Fruit fly (Drosophila melanogaster) whole organism, prepupa: Measurements from ENCODE around the gene vrs.

Experiments used
- Blimp-1 ChIP-seq: fragments of 200-800 bp; sonication (Bioruptor generic); optimal IDR thresholded peaks from 3 replicates; lab custom pipeline; 2017; ENCODE audit warnings: missing biosample characterization, missing genetic modification characterization, mild to moderate bottlenecking, moderate library complexity, missing genetic modification reagents
- CG10631 ChIP-seq: fragments of 200-800 bp; sonication (Bioruptor generic); optimal IDR thresholded peaks from 2 replicates; lab custom pipeline; 2016; ENCODE audit warnings: missing biosample characterization, missing genetic modification characterization
- CG11294 ChIP-seq: fragments of 200-800 bp; sonication (Bioruptor generic); IDR thresholded peaks from 2 replicates; pipeline ENCODE4 v1.3.6; 2022; ENCODE audit warnings: missing biosample characterization, missing genetic modification characterization
- CG11762 ChIP-seq: fragments of 200-800 bp; sonication (Bioruptor generic); optimal IDR thresholded peaks from 3 replicates; lab custom pipeline; 2016; ENCODE audit warnings: missing biosample characterization, missing genetic modification characterization; ENCODE audit not compliant: insufficient read depth
- CG11902 ChIP-seq: fragments of 200-800 bp; sonication (Bioruptor generic); optimal IDR thresholded peaks from 3 replicates; lab custom pipeline; 2016; ENCODE audit warnings: missing biosample characterization, missing genetic modification characterization
- CG15336 ChIP-seq: fragments of 200-800 bp; sonication (Bioruptor generic); IDR thresholded peaks from 2 replicates; pipeline ENCODE4 v1.3.6; 2022; ENCODE audit warnings: missing biosample characterization, missing genetic modification characterization
- CG1621 ChIP-seq: fragments of 200-800 bp; sonication (Bioruptor generic); optimal IDR thresholded peaks from 3 replicates; lab custom pipeline; 2018; ENCODE audit warnings: missing biosample characterization, mild to moderate bottlenecking, missing genetic modification characterization
- CG3032 ChIP-seq: fragments of 200-800 bp; optimal IDR thresholded peaks from 2 replicates; lab custom pipeline; 2019; ENCODE audit warnings: missing biosample characterization, mild to moderate bottlenecking, missing genetic modification characterization, moderate library complexity
- CG31627 ChIP-seq: fragments of 200-800 bp; sonication (Bioruptor generic); optimal IDR thresholded peaks from 3 replicates; lab custom pipeline; 2016; ENCODE audit warnings: missing biosample characterization, missing genetic modification characterization
- CG32006 ChIP-seq: fragments of 200-800 bp; sonication (Bioruptor generic); optimal IDR thresholded peaks from 3 replicates; lab custom pipeline; 2017; ENCODE audit warnings: missing biosample characterization, mild to moderate bottlenecking, missing genetic modification characterization
- CG6276 ChIP-seq: fragments of 200-800 bp; sonication (Bioruptor generic); optimal IDR thresholded peaks from 2 replicates; lab custom pipeline; 2017; ENCODE audit warnings: missing biosample characterization, mild to moderate bottlenecking, missing genetic modification characterization
- CG6792 ChIP-seq: fragments of 200-800 bp; sonication (Bioruptor generic); optimal IDR thresholded peaks from 3 replicates; lab custom pipeline; 2016; ENCODE audit warnings: missing biosample characterization, missing genetic modification characterization
- CG6808 ChIP-seq: fragments of 200-800 bp; sonication (Bioruptor generic); optimal IDR thresholded peaks from 3 replicates; lab custom pipeline; 2017; ENCODE audit warnings: missing biosample characterization, missing genetic modification characterization, mild to moderate bottlenecking, moderate library complexity, missing genetic modification reagents
- CG6854 ChIP-seq: fragments of 200-800 bp; sonication (Bioruptor generic); optimal IDR thresholded peaks from 2 replicates; lab custom pipeline; 2017; ENCODE audit warnings: missing biosample characterization, mild to moderate bottlenecking, missing genetic modification characterization
- CG8119 ChIP-seq: fragments of 200-800 bp; sonication (Bioruptor generic); IDR thresholded peaks from 3 replicates; pipeline ENCODE4 v1.3.6; 2022; ENCODE audit warnings: missing biosample characterization, missing genetic modification characterization
- CG8632 ChIP-seq: fragments of 200-800 bp; sonication (Bioruptor generic); optimal IDR thresholded peaks from 3 replicates; lab custom pipeline; 2016; ENCODE audit warnings: missing biosample characterization, missing genetic modification characterization
- CG9139 ChIP-seq: fragments of 200-800 bp; sonication (Bioruptor generic); optimal IDR thresholded peaks from 3 replicates; lab custom pipeline; 2017; ENCODE audit warnings: missing biosample characterization, mild to moderate bottlenecking, missing genetic modification characterization
- Eip75B ChIP-seq: fragments of 200-800 bp; sonication (Bioruptor generic); optimal IDR thresholded peaks from 3 replicates; lab custom pipeline; 2016; ENCODE audit warnings: missing biosample characterization, missing genetic modification characterization
- Eip78C ChIP-seq: fragments of 200-800 bp; sonication (Bioruptor generic); peaks from one replicate; lab custom pipeline; 2016; ENCODE audit warnings: missing biosample characterization, missing genetic modification characterization
- Eip93F ChIP-seq: fragments of 200-800 bp; sonication (Bioruptor generic); optimal IDR thresholded peaks from 2 replicates; lab custom pipeline; 2016; ENCODE audit warnings: missing biosample characterization, mild to moderate bottlenecking, missing genetic modification characterization
- Ets21C ChIP-seq: fragments of 200-800 bp; sonication (Bioruptor generic); optimal IDR thresholded peaks from 3 replicates; lab custom pipeline; 2016; ENCODE audit warnings: missing biosample characterization, missing genetic modification characterization
- Ets96B ChIP-seq: fragments of 200-800 bp; optimal IDR thresholded peaks from 2 replicates; lab custom pipeline; 2019; ENCODE audit warnings: missing biosample characterization, mild to moderate bottlenecking, missing genetic modification characterization, moderate library complexity
- Gug ChIP-seq: fragments of 200-800 bp; sonication (Bioruptor generic); IDR thresholded peaks from 2 replicates; pipeline ENCODE4 v1.3.6; 2022; ENCODE audit warnings: missing biosample characterization, missing genetic modification characterization
- Hr38 ChIP-seq: sonication (Bioruptor generic); optimal IDR thresholded peaks from 2 replicates; lab custom pipeline; 2016; ENCODE audit warnings: missing biosample characterization, missing genetic modification characterization
- Hr39 ChIP-seq: fragments of 200-800 bp; sonication (Bioruptor generic); optimal IDR thresholded peaks from 2 replicates; lab custom pipeline; 2016; ENCODE audit warnings: missing biosample characterization, missing genetic modification characterization
- Lpt ChIP-seq: fragments of 200-800 bp; sonication (Bioruptor generic); optimal IDR thresholded peaks from 3 replicates; lab custom pipeline; 2016; ENCODE audit warnings: missing biosample characterization, missing genetic modification characterization
- Met ChIP-seq: fragments of 200-800 bp; sonication (Bioruptor generic); optimal IDR thresholded peaks from 3 replicates; lab custom pipeline; 2016; ENCODE audit warnings: missing biosample characterization, missing genetic modification characterization
- Smox ChIP-seq: fragments of 200-800 bp; sonication (Bioruptor generic); optimal IDR thresholded peaks from 3 replicates; lab custom pipeline; 2016; ENCODE audit warnings: missing biosample characterization, missing genetic modification characterization
- Sox102F ChIP-seq: fragments of 200-800 bp; sonication (Bioruptor generic); optimal IDR thresholded peaks from 2 replicates; lab custom pipeline; 2016; ENCODE audit warnings: missing biosample characterization, mild to moderate bottlenecking, missing genetic modification characterization
- Sox14 ChIP-seq: fragments of 200-800 bp; sonication (Bioruptor generic); optimal IDR thresholded peaks from 3 replicates; lab custom pipeline; 2016; ENCODE audit warnings: missing biosample characterization, missing genetic modification characterization
- Sox15 ChIP-seq: fragments of 200-800 bp; sonication (Bioruptor generic); optimal IDR thresholded peaks from 3 replicates; lab custom pipeline; 2016; ENCODE audit warnings: missing biosample characterization, missing genetic modification characterization
- achi ChIP-seq: fragments of 200-800 bp; sonication (Bioruptor generic); optimal IDR thresholded peaks from 3 replicates; lab custom pipeline; 2016; ENCODE audit warnings: missing biosample characterization, missing genetic modification characterization
- acj6 ChIP-seq: fragments of 200-800 bp; sonication (Bioruptor generic); optimal IDR thresholded peaks from 3 replicates; lab custom pipeline; 2016; ENCODE audit warnings: missing biosample characterization, missing genetic modification characterization
- cyc ChIP-seq: fragments of 200-800 bp; sonication (Bioruptor generic); optimal IDR thresholded peaks from 3 replicates; lab custom pipeline; 2016; ENCODE audit warnings: missing biosample characterization, missing genetic modification characterization
- dsx ChIP-seq: fragments of 200-800 bp; optimal IDR thresholded peaks from 3 replicates; lab custom pipeline; 2019; ENCODE audit warnings: missing biosample characterization, mild to moderate bottlenecking, missing genetic modification characterization, moderate library complexity; ENCODE audit not compliant: poor library complexity, severe bottlenecking
- eg ChIP-seq: fragments of 200-800 bp; sonication (Bioruptor generic); IDR thresholded peaks from 3 replicates; pipeline ENCODE4 v1.3.6; 2022; ENCODE audit warnings: missing biosample characterization, missing genetic modification characterization
- esn ChIP-seq: fragments of 200-800 bp; sonication (Bioruptor generic); optimal IDR thresholded peaks from 2 replicates; lab custom pipeline; 2016; ENCODE audit warnings: missing biosample characterization, mild to moderate bottlenecking, missing genetic modification characterization, moderate library complexity
- fd59A ChIP-seq: fragments of 200-800 bp; sonication (Bioruptor generic); optimal IDR thresholded peaks from 2 replicates; lab custom pipeline; 2017; ENCODE audit warnings: missing biosample characterization, mild to moderate bottlenecking, missing genetic modification characterization, missing genetic modification reagents
- fd85E ChIP-seq: fragments of 200-800 bp; sonication (Bioruptor generic); optimal IDR thresholded peaks from 3 replicates; lab custom pipeline; 2016; ENCODE audit warnings: missing biosample characterization, missing genetic modification characterization
- fkh ChIP-seq: fragments of 200-800 bp; sonication (Bioruptor generic); optimal IDR thresholded peaks from 3 replicates; lab custom pipeline; 2017; ENCODE audit warnings: missing biosample characterization, mild to moderate bottlenecking, missing genetic modification characterization, moderate library complexity
- lz ChIP-seq: fragments of 200-800 bp; sonication (Bioruptor generic); optimal IDR thresholded peaks from 3 replicates; lab custom pipeline; 2016; ENCODE audit warnings: missing biosample characterization, missing genetic modification characterization
- net ChIP-seq: fragments of 200-800 bp; sonication (Bioruptor generic); optimal IDR thresholded peaks from 3 replicates; lab custom pipeline; 2016; ENCODE audit warnings: missing biosample characterization, missing genetic modification characterization
- pdm3 ChIP-seq: fragments of 200-800 bp; sonication (Bioruptor generic); optimal IDR thresholded peaks from 3 replicates; lab custom pipeline; 2016; ENCODE audit warnings: missing biosample characterization, missing genetic modification characterization
- salr ChIP-seq, 2 experiments: fragments of 200-800 bp; sonication (Bioruptor generic); optimal IDR thresholded peaks; 3 replicates each; lab custom pipeline; 2016 to 2018; ENCODE audit warnings: missing biosample characterization in 2 of 2, missing genetic modification characterization in 2 of 2, mild to moderate bottlenecking in 1 of 2
- ss ChIP-seq, 2 experiments: fragments of 200-800 bp; sonication (Bioruptor generic); optimal IDR thresholded peaks; 2 replicates in 1 of 2; 3 replicates in 1 of 2; lab custom pipeline; 2017 to 2018; ENCODE audit warnings: mild to moderate bottlenecking in 2 of 2, missing biosample characterization in 2 of 2, missing genetic modification characterization in 2 of 2, moderate library complexity in 1 of 2
- svp ChIP-seq: fragments of 200-800 bp; sonication (Bioruptor generic); peaks from one replicate; lab custom pipeline; 2016; ENCODE audit warnings: missing biosample characterization, missing genetic modification characterization
- vri ChIP-seq: fragments of 200-800 bp; sonication (Bioruptor generic); optimal IDR thresholded peaks from 3 replicates; lab custom pipeline; 2016; ENCODE audit warnings: missing biosample characterization, mild to moderate bottlenecking, missing genetic modification characterization

Gene vrs

DNA sequence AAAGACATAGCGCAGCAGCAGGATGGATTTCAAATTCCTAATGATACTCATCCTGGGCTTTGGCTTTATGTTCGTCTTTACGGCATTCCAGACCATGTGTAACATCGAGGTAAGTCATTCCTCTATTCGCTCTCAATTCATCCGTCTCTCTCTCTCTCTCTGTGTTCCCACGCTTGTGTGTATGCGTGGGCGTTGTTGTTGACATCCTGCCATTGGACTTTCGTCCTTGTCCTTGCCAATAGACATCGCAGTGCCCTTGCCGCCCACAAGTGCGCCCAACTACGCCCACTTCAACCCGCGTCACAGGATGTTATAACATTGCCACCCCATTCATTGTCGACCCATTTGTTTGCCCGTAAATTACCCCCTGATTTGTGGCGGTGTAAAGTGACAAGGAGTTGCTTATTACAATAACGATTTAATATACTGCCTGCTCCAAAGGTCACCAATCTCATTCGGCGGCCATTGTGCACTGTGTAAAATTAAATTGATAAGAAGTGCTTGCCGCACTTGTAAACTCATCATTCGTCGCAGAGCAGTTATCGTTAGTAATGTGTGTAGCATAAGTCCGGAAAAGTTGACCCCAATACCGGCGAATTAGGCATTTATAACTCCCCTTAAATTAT is 2.3 kb downstream of the vrs start (continued):
- TF ChIP-seq CG8632 (GFP tag; lab: Kevin White, UChicago) (no peak), CG11294 (GFP tag; lab: Robert Waterston, UW) (no peak), CG6792 (no peak), CG8119 (GFP tag; lab: Robert Waterston, UW) (no peak), CG6276 (no peak), CG32006 (GFP tag; lab: Kevin White, UChicago) (no peak), cyc (GFP tag; lab: Kevin White, UChicago) (no peak), fd85E (no peak), net (GFP tag; lab: Kevin White, UChicago) (peak; percentile 8), Ets96B (no peak), Sox14 (GFP tag; lab: Kevin White, UChicago) (peak; percentile 21), Eip78C (GFP tag; lab: Kevin White, UChicago) (peak; percentile 52), Blimp-1 (GFP tag; lab: Kevin White, UChicago) (no peak), achi (GFP tag; lab: Kevin White, UChicago) (no peak), CG3032 (tag; lab: Kevin White, UChicago) (no peak)

DNA sequence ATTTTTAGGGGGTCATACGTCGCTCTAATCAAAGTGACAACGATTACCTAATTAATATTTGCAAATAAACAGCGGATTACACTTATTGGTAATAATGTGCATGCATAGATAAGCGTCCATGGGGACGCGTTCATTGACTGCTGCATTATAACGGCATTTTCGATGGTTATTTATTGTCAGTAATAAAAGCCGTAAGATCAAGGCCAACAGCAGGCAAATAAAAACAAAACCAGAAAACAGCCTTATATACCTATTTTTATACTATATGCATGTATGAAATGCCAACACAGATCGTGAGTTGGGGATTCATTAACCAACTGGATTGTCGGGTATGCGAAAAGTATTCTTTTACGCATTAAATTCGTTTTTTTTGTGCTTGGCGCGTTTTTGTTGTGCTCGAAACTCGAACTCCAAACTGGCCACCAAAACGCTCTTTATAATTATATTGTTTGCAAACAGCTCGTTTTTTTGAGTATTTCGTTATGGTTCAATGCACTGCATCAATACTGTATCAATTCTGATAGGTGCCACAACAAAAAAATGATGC is 3.3 kb downstream of the vrs start:
- TF ChIP-seq lz (GFP tag; lab: Kevin White, UChicago) (no peak), CG10631 (GFP tag; lab: Kevin White, UChicago) (no peak), Smox (GFP tag; lab: Kevin White, UChicago) (no peak), CG6808 (GFP tag; lab: Kevin White, UChicago) (no peak), CG11762 (GFP tag; lab: Kevin White, UChicago) (no peak), achi (GFP tag; lab: Kevin White, UChicago) (no peak), CG1621 (no peak), ss (GFP tag; optimal IDR thresholded peaks at IDR 0.05; lab: Kevin White, UChicago) (no peak), CG31627 (GFP tag; lab: Kevin White, UChicago) (no peak), pdm3 (GFP tag; lab: Kevin White, UChicago) (no peak), vri (GFP tag; lab: Kevin White, UChicago) (peak; percentile 81), CG8632 (GFP tag; lab: Kevin White, UChicago) (no peak), Eip93F (GFP tag; lab: Kevin White, UChicago) (peak; percentile 47), Eip78C (GFP tag; lab: Kevin White, UChicago) (peak; percentile 37), Hr39 (GFP tag; lab: Kevin White, UChicago) (no peak), Met (GFP tag; lab: Kevin White, UChicago) (no peak), CG6854 (GFP tag; lab: Kevin White, UChicago) (no peak), CG9139 (no peak), Ets96B (no peak)

DNA sequence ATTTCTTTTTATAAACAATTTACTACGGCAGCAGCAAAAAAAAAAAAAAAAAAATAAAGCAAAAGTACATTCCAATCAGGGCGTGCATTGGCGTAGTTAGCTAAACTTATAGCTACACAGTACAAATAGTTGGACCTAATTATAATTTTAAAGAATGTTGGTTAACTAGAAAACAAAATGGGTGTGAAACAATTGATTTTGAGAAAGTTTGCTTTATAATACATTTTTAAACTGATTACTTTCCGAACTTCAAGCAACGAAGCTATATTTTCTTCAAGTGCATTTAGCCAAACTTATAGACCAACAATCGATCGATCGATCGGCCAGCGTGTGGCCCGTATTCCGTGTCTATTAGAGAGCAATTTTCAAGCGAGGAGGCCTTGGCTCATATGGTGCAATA is 3.9 kb downstream of the vrs start:
- peak; percentile 32; the same call in 1 of the 2 replicates for TF ChIP-seq Gug (GFP tag; lab: Robert Waterston, UW)
- no peak for TF ChIP-seq achi (GFP tag; lab: Kevin White, UChicago)
- no peak for TF ChIP-seq fd59A
- TF ChIP-seq Lpt (GFP tag; lab: Kevin White, UChicago): no peak
- TF ChIP-seq dsx (GFP tag; lab: Kevin White, UChicago): no peak
- no peak for TF ChIP-seq Sox15 (GFP tag; lab: Kevin White, UChicago)
- TF ChIP-seq CG6854 (GFP tag; lab: Kevin White, UChicago): no peak
- TF ChIP-seq Sox102F (GFP tag; lab: Kevin White, UChicago): no peak
- TF ChIP-seq fd85E: no peak
- no peak for TF ChIP-seq acj6 (GFP tag; lab: Kevin White, UChicago)
- no peak for TF ChIP-seq fkh (GFP tag; lab: Kevin White, UChicago)
- TF ChIP-seq Blimp-1 (GFP tag; lab: Kevin White, UChicago): no peak
- peak; percentile 24 for TF ChIP-seq CG11902
- TF ChIP-seq Hr38 (GFP tag; lab: Kevin White, UChicago): no peak
- TF ChIP-seq svp (GFP tag; lab: Kevin White, UChicago): peak; percentile 51
- TF ChIP-seq salr (GFP tag; optimal IDR thresholded peaks at IDR 0.05; lab: Kevin White, UChicago): no peak
- peak; percentile 71 for TF ChIP-seq CG15336 (GFP tag; lab: Robert Waterston, UW)
- TF ChIP-seq CG9139: no peak
- TF ChIP-seq esn (GFP tag; lab: Kevin White, UChicago): peak; percentile 3
- TF ChIP-seq Ets21C (GFP tag; lab: Kevin White, UChicago): no peak
- peak; percentile 76 for TF ChIP-seq Eip78C (GFP tag; lab: Kevin White, UChicago)
- TF ChIP-seq eg: peak; percentile 65; the same call in 1 of the 3 replicates
- no peak for TF ChIP-seq Eip93F (GFP tag; lab: Kevin White, UChicago)
- no peak for TF ChIP-seq cyc (GFP tag; lab: Kevin White, UChicago)
- no peak for TF ChIP-seq Eip75B (GFP tag; lab: Kevin White, UChicago)
